Fruit fly (Drosophila melanogaster): Measurements from ENCODE around the gene Diap1.

Diap1 gene

DNA sequence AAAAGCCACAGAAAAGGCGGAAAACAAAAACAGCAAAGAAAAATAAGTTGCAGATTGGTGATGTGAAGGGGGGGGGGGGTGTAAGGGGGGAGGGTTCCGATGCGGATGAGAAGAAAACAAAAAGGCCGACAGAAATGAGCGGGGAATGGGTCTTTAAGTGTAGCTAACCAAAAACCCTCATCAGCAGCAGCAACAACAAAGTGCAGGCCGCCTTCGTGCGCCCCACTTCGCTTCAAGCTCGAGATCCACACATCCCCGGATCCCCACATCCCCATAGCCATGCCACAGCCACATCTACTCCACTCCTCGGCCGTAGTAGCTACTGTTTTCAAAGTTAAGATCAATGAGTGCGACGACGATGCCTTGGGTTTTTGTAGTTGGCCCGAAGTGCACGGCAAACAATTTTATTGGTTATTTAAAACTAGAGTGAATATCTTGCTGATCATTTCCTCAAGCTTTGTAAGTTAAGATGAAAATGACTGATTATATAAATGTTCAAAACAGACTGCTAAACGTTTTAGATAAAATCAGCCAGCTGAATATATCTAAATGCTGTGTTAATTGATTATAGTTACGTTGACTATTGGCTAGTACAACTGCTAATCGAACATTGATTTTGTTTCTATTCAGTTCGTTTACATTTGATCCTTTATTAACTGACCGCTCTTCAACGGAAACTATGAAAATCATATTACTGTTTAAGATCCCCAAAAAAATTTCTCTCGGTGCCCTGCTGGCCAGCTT, 26.4 kb downstream of the Diap1 start (continued):
- TF ChIP-seq Lim3 (GFP tag; IDR thresholded peaks at IDR 0.05) (no peak), Ssrp (tag; optimal IDR thresholded peaks at IDR 0.05) (peak; percentile 13), CG12071 (GFP tag; optimal IDR thresholded peaks at IDR 0.05) (no peak), chn (GFP tag; optimal IDR thresholded peaks at IDR 0.05) (no peak), abd-A (tag; optimal IDR thresholded peaks at IDR 0.05) (no peak), H2.0 (GFP tag; IDR thresholded peaks at IDR 0.05) (no peak), CG17829 (tag; optimal IDR thresholded peaks at IDR 0.05) (peak; percentile 24), tx (GFP tag; optimal IDR thresholded peaks at IDR 0.05) (no peak), grau (tag; optimal IDR thresholded peaks at IDR 0.05) (no peak), HLH4C (GFP tag; IDR thresholded peaks at IDR 0.05; ENCODE audit: partially characterized antibody) (no peak), CG6254 (GFP tag; optimal IDR thresholded peaks at IDR 0.05) (no peak), CG16779 (GFP tag; IDR thresholded peaks at IDR 0.05) (no peak), Hsf (GFP tag; optimal IDR thresholded peaks at IDR 0.05) (no peak), Sox102F (GFP tag; optimal IDR thresholded peaks at IDR 0.05) (peak; percentile 15), NC2β (GFP tag; optimal IDR thresholded peaks at IDR 0.05) (no peak), lbe (GFP tag; optimal IDR thresholded peaks at IDR 0.05) (no peak), CG14860 (GFP tag; IDR thresholded peaks at IDR 0.05; ENCODE audit: partially characterized antibody) (no peak), nerfin-1 (tag; optimal IDR thresholded peaks at IDR 0.05) (no peak), Nf-YC (tag; optimal IDR thresholded peaks at IDR 0.05) (no peak), vvl (GFP tag; IDR thresholded peaks at IDR 0.05) (no peak), Mad (GFP tag; optimal IDR thresholded peaks at IDR 0.05) (no peak), CG1024 (GFP tag; IDR thresholded peaks at IDR 0.05) (no peak), CG6689 (GFP tag; IDR thresholded peaks at IDR 0.05) (0 out of 2 replicates have a peak, but pooled peaks have one; percentile 17), Six4 (GFP tag; optimal IDR thresholded peaks at IDR 0.05) (no peak), CG7556 (GFP tag; optimal IDR thresholded peaks at IDR 0.05) (peak; percentile 6), Rx (GFP tag; IDR thresholded peaks at IDR 0.05) (no peak), CG8944 (GFP tag; optimal IDR thresholded peaks at IDR 0.05) (no peak), CG2202 (tag; optimal IDR thresholded peaks at IDR 0.05) (no peak), ash1 (GFP tag; optimal IDR thresholded peaks at IDR 0.05) (no peak), sob (GFP tag; IDR thresholded peaks at IDR 0.05) (no peak), sens (GFP tag) (peak; percentile 89), pb (GFP tag; optimal IDR thresholded peaks at IDR 0.05) (no peak), CG18764 (GFP tag; optimal IDR thresholded peaks at IDR 0.05) (no peak), CG10979 (tag; optimal IDR thresholded peaks at IDR 0.05) (peak; percentile 50), aop (GFP tag; IDR thresholded peaks at IDR 0.05) (no peak), klu (GFP tag; IDR thresholded peaks at IDR 0.05) (no peak), Dad (GFP tag; optimal IDR thresholded peaks at IDR 0.05) (no peak), ssp (GFP tag; IDR thresholded peaks at IDR 0.05) (no peak), esg (GFP tag; conservative IDR thresholded peaks at IDR 0.05) (no peak), sc (optimal IDR thresholded peaks at IDR 0.05) (no peak), sc (GFP tag; optimal IDR thresholded peaks at IDR 0.05) (no peak), CTCF (GFP tag; optimal IDR thresholded peaks at IDR 0.05) (no peak), CG2712 (tag; optimal IDR thresholded peaks at IDR 0.05) (peak; percentile 42), ro (GFP tag; IDR thresholded peaks at IDR 0.05) (no peak), Bteb2 (GFP tag; optimal IDR thresholded peaks at IDR 0.05) (no peak), CG10267 (tag; optimal IDR thresholded peaks at IDR 0.05) (peak; percentile 20), CG17328 (GFP tag; IDR thresholded peaks at IDR 0.05) (no peak), CG18476 (GFP tag; optimal IDR thresholded peaks at IDR 0.05) (no peak), CG2678 (tag; optimal IDR thresholded peaks at IDR 0.05) (peak; percentile 31), CG10147 (GFP tag; optimal IDR thresholded peaks at IDR 0.05) (no peak), CG4707 (GFP tag; optimal IDR thresholded peaks at IDR 0.05) (no peak), CoRest (tag; optimal IDR thresholded peaks at IDR 0.05) (no peak)
